Fruit fly (Drosophila melanogaster): ENCODE data around the gene Gr93b.
A peak's percentile ranks its signal among the peaks of the same experiment; 100 is the strongest.

Gene Gr93b

dm6 chr3R:21877636-21878035, 34.1 kb upstream of the Gr93b start, which contains the start of gene P5CDh2:
Gene P5CDh2 (plus strand): TSS chr3R:21877936.
- TF ChIP-seq CG8478 (optimal IDR thresholded peaks at IDR 0.05) (no peak), EcR (GFP tag; optimal IDR thresholded peaks at IDR 0.05) (no peak), Dll (optimal IDR thresholded peaks at IDR 0.05) (no peak), pan (optimal IDR thresholded peaks at IDR 0.05) (no peak), usp (GFP tag; optimal IDR thresholded peaks at IDR 0.05) (no peak), psq (optimal IDR thresholded peaks at IDR 0.05) (no peak)

- TF ChIP-seq pan (optimal IDR thresholded peaks at IDR 0.05) = peak; percentile 72
- no peak for TF ChIP-seq Dll (optimal IDR thresholded peaks at IDR 0.05)
- peak; percentile 68 for TF ChIP-seq CG8478 (optimal IDR thresholded peaks at IDR 0.05)
- no peak for TF ChIP-seq psq (optimal IDR thresholded peaks at IDR 0.05)
Measured at dm6 chr3R:21874982-21875466, 31.5 kb upstream of the Gr93b start, which contains the start of gene CG6656. Gene CG6656 (plus strand): TSS chr3R:21875293.

dm6 chr3R:21873439-21873838, 29.9 kb upstream of the Gr93b start, which contains the start of gene CG31178:
Gene CG31178 (plus strand): TSS chr3R:21873739.
- TF ChIP-seq usp (GFP tag; optimal IDR thresholded peaks at IDR 0.05) (no peak), psq (optimal IDR thresholded peaks at IDR 0.05) (no peak), Dll (optimal IDR thresholded peaks at IDR 0.05) (no peak), pan (optimal IDR thresholded peaks at IDR 0.05) (no peak), CG8478 (optimal IDR thresholded peaks at IDR 0.05) (no peak), EcR (GFP tag; optimal IDR thresholded peaks at IDR 0.05) (no peak)

dm6 chr3R:21871348-21871940, 27.9 kb upstream of the Gr93b start:
- no peak for TF ChIP-seq CG8478 (optimal IDR thresholded peaks at IDR 0.05)
- no peak for TF ChIP-seq Dll (optimal IDR thresholded peaks at IDR 0.05)
- no peak for TF ChIP-seq pan (optimal IDR thresholded peaks at IDR 0.05)
- no peak for TF ChIP-seq usp (GFP tag; optimal IDR thresholded peaks at IDR 0.05)
- no peak for TF ChIP-seq EcR (GFP tag; optimal IDR thresholded peaks at IDR 0.05)
- TF ChIP-seq psq (optimal IDR thresholded peaks at IDR 0.05) = no peak

dm6 chr3R:21870158-21870971, 26.8 kb upstream of the Gr93b start, which contains the start of gene CG31431:
Gene CG31431 (plus strand): TSS chr3R:21870681.
- TF ChIP-seq Dll (optimal IDR thresholded peaks at IDR 0.05) (no peak), psq (optimal IDR thresholded peaks at IDR 0.05) (no peak), EcR (GFP tag; optimal IDR thresholded peaks at IDR 0.05) (no peak), CG8478 (optimal IDR thresholded peaks at IDR 0.05) (no peak), pan (optimal IDR thresholded peaks at IDR 0.05) (no peak), usp (GFP tag; optimal IDR thresholded peaks at IDR 0.05) (no peak)

- TF ChIP-seq psq (optimal IDR thresholded peaks at IDR 0.05) (no peak), EcR (GFP tag; optimal IDR thresholded peaks at IDR 0.05) (no peak), Dll (optimal IDR thresholded peaks at IDR 0.05) (no peak), pan (optimal IDR thresholded peaks at IDR 0.05) (no peak), CG8478 (optimal IDR thresholded peaks at IDR 0.05) (no peak), usp (GFP tag; optimal IDR thresholded peaks at IDR 0.05) (no peak)
Measured at dm6 chr3R:21869464-21870100, 26.0 kb upstream of the Gr93b start, which contains the start of gene CG31174. Gene CG31174 (minus strand): TSS chr3R:21869514.

- TF ChIP-seq usp (GFP tag; optimal IDR thresholded peaks at IDR 0.05) (no peak), psq (optimal IDR thresholded peaks at IDR 0.05) (no peak), EcR (GFP tag; optimal IDR thresholded peaks at IDR 0.05) (no peak), CG8478 (optimal IDR thresholded peaks at IDR 0.05) (no peak), pan (optimal IDR thresholded peaks at IDR 0.05) (no peak)
Measured at dm6 chr3R:21867819-21868218, 24.3 kb upstream of the Gr93b start, which contains the start of the genes CG6569 and Cby. Gene CG6569 (minus strand): TSS chr3R:21867919. Gene Cby (plus strand): TSS chr3R:21868003.

- TF ChIP-seq usp (GFP tag; optimal IDR thresholded peaks at IDR 0.05) (no peak), psq (optimal IDR thresholded peaks at IDR 0.05) (no peak), Dll (optimal IDR thresholded peaks at IDR 0.05) (no peak), EcR (GFP tag; optimal IDR thresholded peaks at IDR 0.05) (no peak), CG8478 (optimal IDR thresholded peaks at IDR 0.05) (no peak)
Measured at dm6 chr3R:21864992-21865391, 21.4 kb upstream of the Gr93b start, which contains the start of gene lsn. Gene lsn (plus strand): TSS chr3R:21865168.

dm6 chr3R:21864484-21864883, 20.9 kb upstream of the Gr93b start:
- TF ChIP-seq pan (optimal IDR thresholded peaks at IDR 0.05) (no peak), psq (optimal IDR thresholded peaks at IDR 0.05) (no peak), EcR (GFP tag; optimal IDR thresholded peaks at IDR 0.05) (no peak), usp (GFP tag; optimal IDR thresholded peaks at IDR 0.05) (no peak), CG8478 (optimal IDR thresholded peaks at IDR 0.05) (no peak), Dll (optimal IDR thresholded peaks at IDR 0.05) (no peak)

dm6 chr3R:21863817-21864384, 20.3 kb upstream of the Gr93b start:
- TF ChIP-seq usp (GFP tag; optimal IDR thresholded peaks at IDR 0.05) (no peak), pan (optimal IDR thresholded peaks at IDR 0.05) (no peak), EcR (GFP tag; optimal IDR thresholded peaks at IDR 0.05) (no peak), Dll (optimal IDR thresholded peaks at IDR 0.05) (no peak), psq (optimal IDR thresholded peaks at IDR 0.05) (no peak), CG8478 (optimal IDR thresholded peaks at IDR 0.05) (no peak)

- TF ChIP-seq psq (optimal IDR thresholded peaks at IDR 0.05) = no peak
- no peak for TF ChIP-seq usp (GFP tag; optimal IDR thresholded peaks at IDR 0.05)
- no peak for TF ChIP-seq EcR (GFP tag; optimal IDR thresholded peaks at IDR 0.05)
- TF ChIP-seq Dll (optimal IDR thresholded peaks at IDR 0.05) = no peak
- no peak for TF ChIP-seq pan (optimal IDR thresholded peaks at IDR 0.05)
- TF ChIP-seq CG8478 (optimal IDR thresholded peaks at IDR 0.05) = no peak
Measured at dm6 chr3R:21862868-21863267, 19.3 kb upstream of the Gr93b start.
